Worm (Caenorhabditis elegans) whole organism, late embryonic: ENCODE results near the gene C18A11.3.

Experiments used
- K02D7.2 ChIP-seq: sonication (generic microtip); optimal IDR thresholded peaks from 2 replicates; lab custom pipeline; 2017; ENCODE audit warnings: mild to moderate bottlenecking, missing genetic modification characterization, missing compliant biosample characterization
- K09A11.1 ChIP-seq: sonication (generic microtip); optimal IDR thresholded peaks from 2 replicates; lab custom pipeline; 2017; ENCODE audit warnings: antibody characterized with exemption, mild to moderate bottlenecking, missing genetic modification characterization, missing compliant biosample characterization; ENCODE audit not compliant: insufficient read depth
- ama-1 ChIP-seq: fragments of 150-350 bp; optimal IDR thresholded peaks from 2 replicates; lab custom pipeline; 2014
- rnt-1 ChIP-seq: sonication (generic microtip); optimal IDR thresholded peaks from 2 replicates; lab custom pipeline; 2016; ENCODE audit warnings: missing genetic modification characterization, missing compliant biosample characterization

DNA sequence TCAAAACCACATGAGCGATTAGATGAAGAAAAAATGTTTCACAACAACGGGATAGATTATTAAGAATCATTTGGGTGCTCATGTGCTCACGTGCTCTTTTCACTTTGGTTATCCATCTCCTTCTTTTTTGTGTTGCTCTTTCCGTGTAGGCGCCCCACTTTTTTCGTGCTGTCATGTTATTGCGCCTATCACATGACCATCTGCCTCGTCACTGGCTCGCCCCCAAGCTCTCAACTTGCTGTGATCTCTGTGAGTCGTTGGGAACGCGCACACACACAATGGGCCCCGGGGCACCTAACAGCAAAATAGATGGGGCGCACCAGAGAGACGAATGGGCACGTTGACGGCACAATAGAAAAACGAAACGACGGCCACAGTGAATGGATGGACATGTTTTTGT, 39.3 kb upstream of the C18A11.3 start:
- TF ChIP-seq K02D7.2 (tag; lab: Kevin White, UChicago) (no peak), rnt-1 (no peak), K09A11.1 (tag; lab: Kevin White, UChicago) (no peak), ama-1 (lab: Kevin White, UChicago) (no peak)
